Worm (Caenorhabditis elegans) whole organism, midembryonic: ENCODE data around the gene ZK1098.12.

Experiments used
- T22C8.4 ChIP-seq: fragments of 200-800 bp; sonication (Bioruptor generic); IDR thresholded peaks from 2 replicates; pipeline ENCODE4 v1.3.6; 2022; ENCODE audit warnings: missing genetic modification characterization, missing compliant biosample characterization
- flt-1 ChIP-seq: fragments of 200-800 bp; sonication (Bioruptor generic); IDR thresholded peaks from 2 replicates; pipeline ENCODE4 v1.3.6; 2022; ENCODE audit warnings: missing genetic modification characterization, missing compliant biosample characterization
- klf-2 ChIP-seq: fragments of 200-800 bp; sonication (Bioruptor generic); conservative IDR thresholded peaks from 2 replicates; pipeline ENCODE4 v1.3.6; 2022; ENCODE audit warnings: missing genetic modification reagents, missing genetic modification characterization, missing compliant biosample characterization
- ref-1 ChIP-seq: fragments of 200-800 bp; sonication (Bioruptor generic); conservative IDR thresholded peaks from 2 replicates; pipeline ENCODE4 v1.3.6; 2022; ENCODE audit warnings: missing genetic modification reagents, missing genetic modification characterization, missing compliant biosample characterization
- tab-1 ChIP-seq: fragments of 200-800 bp; sonication (Bioruptor generic); IDR thresholded peaks from 2 replicates; pipeline ENCODE4 v1.3.6; 2022; ENCODE audit warnings: missing genetic modification characterization, missing compliant biosample characterization
- ztf-29 ChIP-seq: fragments of 200-800 bp; sonication (Bioruptor generic); IDR thresholded peaks from 2 replicates; pipeline ENCODE4 v1.3.6; 2022; ENCODE audit warnings: missing genetic modification reagents, missing genetic modification characterization, missing compliant biosample characterization

DNA sequence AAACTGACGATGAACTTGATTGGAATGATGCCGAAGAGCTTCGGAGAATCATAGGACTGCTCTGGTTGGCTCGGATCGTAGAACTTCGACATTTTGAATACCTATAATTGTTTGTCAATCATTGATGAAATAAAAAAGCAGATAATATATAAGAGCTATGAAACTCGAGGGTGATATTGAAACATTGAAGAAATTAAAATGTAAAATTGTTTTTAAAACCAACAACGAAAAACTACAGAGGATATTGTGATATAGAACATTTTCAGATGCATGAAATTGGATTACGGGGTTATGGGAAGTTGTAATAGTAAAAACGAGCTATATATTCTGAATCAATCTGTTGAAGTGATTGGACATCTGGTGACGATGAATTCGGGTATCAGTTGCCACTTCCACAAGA lies 19.5 kb downstream of the ZK1098.12 start, which contains the start of gene C48B4.10:
- TF ChIP-seq T22C8.4 (GFP tag; lab: Robert Waterston, UW) (no peak), ztf-29 (GFP tag; lab: Robert Waterston, UW) (no peak), klf-2 (GFP tag; lab: Robert Waterston, UW) (no peak), tab-1 (GFP tag; lab: Robert Waterston, UW) (no peak), ref-1 (GFP tag; lab: Robert Waterston, UW) (no peak), flt-1 (GFP tag; lab: Robert Waterston, UW) (no peak)
